Worm (Caenorhabditis elegans) whole organism, L3 larva: ENCODE results near the gene srbc-78.

Experiments
- R02D3.7 ChIP-seq: fragments of 150-350 bp; optimal IDR thresholded peaks from 2 replicates; lab custom pipeline; 2014; ENCODE audit warnings: missing biosample characterization, missing genetic modification characterization
- ceh-28 ChIP-seq: fragments of 150-350 bp; optimal IDR thresholded peaks from 2 replicates; lab custom pipeline; 2014; ENCODE audit warnings: missing biosample characterization, missing genetic modification reagents, missing genetic modification characterization
- ceh-82 ChIP-seq: fragments of 150-350 bp; optimal IDR thresholded peaks from 2 replicates; lab custom pipeline; 2014; ENCODE audit warnings: missing biosample characterization, missing genetic modification characterization
- egl-27 ChIP-seq: sonication (generic microtip); optimal IDR thresholded peaks from 4 replicates; lab custom pipeline; 2017; ENCODE audit warnings: missing biosample characterization, missing genetic modification reagents, missing genetic modification characterization
- elt-2 ChIP-seq: sonication (generic microtip); optimal IDR thresholded peaks from 2 replicates; lab custom pipeline; 2016; ENCODE audit warnings: missing genetic modification reagents, mild to moderate bottlenecking, missing genetic modification characterization, missing compliant biosample characterization
- elt-3 ChIP-seq, 3 experiments: fragments of 150-350 bp in 1 of 3; sonication (generic microtip) in 2 of 3; optimal IDR thresholded peaks; 2 replicates in 2 of 3; 4 replicates in 1 of 3; lab custom pipeline; 2014 to 2017; ENCODE audit warnings: missing biosample characterization in 3 of 3, missing genetic modification characterization in 3 of 3
- hmg-11 ChIP-seq: sonication (generic microtip); optimal IDR thresholded peaks from 2 replicates; lab custom pipeline; 2016; ENCODE audit warnings: missing genetic modification characterization, missing compliant biosample characterization
- nhr-23 ChIP-seq: fragments of 150-350 bp; optimal IDR thresholded peaks from 2 replicates; lab custom pipeline; 2014; ENCODE audit warnings: missing biosample characterization, missing genetic modification reagents, missing genetic modification characterization
- nhr-28 ChIP-seq: fragments of 150-350 bp; optimal IDR thresholded peaks from 2 replicates; lab custom pipeline; 2014; ENCODE audit warnings: missing biosample characterization, missing genetic modification characterization
- pha-4 ChIP-seq: fragments of 150-350 bp; optimal IDR thresholded peaks from 2 replicates; lab custom pipeline; 2014; ENCODE audit warnings: missing biosample characterization, missing genetic modification reagents, missing genetic modification characterization
- unc-62 ChIP-seq: fragments of 150-350 bp; sonication (generic microtip); optimal IDR thresholded peaks from 4 replicates; lab custom pipeline; 2014; ENCODE audit warnings: missing biosample characterization, missing genetic modification reagents, missing genetic modification characterization

ce11 chrV:20499642-20500041, 10.6 kb upstream of the srbc-78 start:
- TF ChIP-seq unc-62 (GFP tag; lab: Kevin White, UChicago) (no peak), elt-2 (tag; lab: Kevin White, UChicago) (peak; percentile 30), nhr-23 (tag; lab: Kevin White, UChicago) (no peak), R02D3.7 (tag; lab: Kevin White, UChicago) (no peak), pha-4 (tag; lab: Kevin White, UChicago) (no peak), nhr-28 (no peak), elt-3 (tag; optimal IDR thresholded peaks at IDR 0.05; lab: Kevin White, UChicago) (no peak), ceh-28 (tag; lab: Kevin White, UChicago) (no peak), egl-27 (no peak), hmg-11 (tag; lab: Kevin White, UChicago) (no peak), ceh-82 (tag; lab: Kevin White, UChicago) (no peak)
